Fruit fly (Drosophila melanogaster) whole organism, prepupa: ENCODE measurements around the gene Alp13.

Experiments
- CG10631 ChIP-seq: fragments of 200-800 bp; sonication (Bioruptor generic); optimal IDR thresholded peaks from 2 replicates; lab custom pipeline; 2016; ENCODE audit warnings: missing biosample characterization, missing genetic modification characterization
- CG11762 ChIP-seq: fragments of 200-800 bp; sonication (Bioruptor generic); optimal IDR thresholded peaks from 3 replicates; lab custom pipeline; 2016; ENCODE audit warnings: missing biosample characterization, missing genetic modification characterization; ENCODE audit not compliant: insufficient read depth
- CG15336 ChIP-seq: fragments of 200-800 bp; sonication (Bioruptor generic); IDR thresholded peaks from 2 replicates; pipeline ENCODE4 v1.3.6; 2022; ENCODE audit warnings: missing biosample characterization, missing genetic modification characterization
- CG1621 ChIP-seq: fragments of 200-800 bp; sonication (Bioruptor generic); optimal IDR thresholded peaks from 3 replicates; lab custom pipeline; 2018; ENCODE audit warnings: missing biosample characterization, mild to moderate bottlenecking, missing genetic modification characterization
- CG16779 ChIP-seq: fragments of 200-800 bp; sonication (Bioruptor generic); optimal IDR thresholded peaks from 3 replicates; lab custom pipeline; 2017; ENCODE audit warnings: missing biosample characterization, mild to moderate bottlenecking, missing genetic modification characterization
- CG31627 ChIP-seq: fragments of 200-800 bp; sonication (Bioruptor generic); optimal IDR thresholded peaks from 3 replicates; lab custom pipeline; 2016; ENCODE audit warnings: missing biosample characterization, missing genetic modification characterization
- CG32006 ChIP-seq: fragments of 200-800 bp; sonication (Bioruptor generic); optimal IDR thresholded peaks from 3 replicates; lab custom pipeline; 2017; ENCODE audit warnings: missing biosample characterization, mild to moderate bottlenecking, missing genetic modification characterization
- CG34406 ChIP-seq: fragments of 200-800 bp; sonication (Bioruptor generic); optimal IDR thresholded peaks from 3 replicates; lab custom pipeline; 2016; ENCODE audit warnings: missing biosample characterization, missing genetic modification characterization
- CG4318 ChIP-seq: fragments of 200-800 bp; sonication (Bioruptor generic); optimal IDR thresholded peaks from 3 replicates; lab custom pipeline; 2017; ENCODE audit warnings: missing biosample characterization, mild to moderate bottlenecking, missing genetic modification characterization
- CG6163 ChIP-seq: fragments of 200-800 bp; sonication (Bioruptor generic); IDR thresholded peaks from 3 replicates; pipeline ENCODE4 v1.3.6; 2022; ENCODE audit warnings: missing biosample characterization, missing genetic modification characterization
- CG6808 ChIP-seq: fragments of 200-800 bp; sonication (Bioruptor generic); optimal IDR thresholded peaks from 3 replicates; lab custom pipeline; 2017; ENCODE audit warnings: missing biosample characterization, missing genetic modification characterization, mild to moderate bottlenecking, moderate library complexity, missing genetic modification reagents
- CG6854 ChIP-seq: fragments of 200-800 bp; sonication (Bioruptor generic); optimal IDR thresholded peaks from 2 replicates; lab custom pipeline; 2017; ENCODE audit warnings: missing biosample characterization, mild to moderate bottlenecking, missing genetic modification characterization
- CG8319 ChIP-seq: fragments of 200-800 bp; sonication (Bioruptor generic); optimal IDR thresholded peaks from 3 replicates; lab custom pipeline; 2016; ENCODE audit warnings: missing biosample characterization, missing genetic modification characterization
- CG8632 ChIP-seq: fragments of 200-800 bp; sonication (Bioruptor generic); optimal IDR thresholded peaks from 3 replicates; lab custom pipeline; 2016; ENCODE audit warnings: missing biosample characterization, missing genetic modification characterization
- Eip78C ChIP-seq: fragments of 200-800 bp; sonication (Bioruptor generic); peaks from one replicate; lab custom pipeline; 2016; ENCODE audit warnings: missing biosample characterization, missing genetic modification characterization
- Eip93F ChIP-seq: fragments of 200-800 bp; sonication (Bioruptor generic); optimal IDR thresholded peaks from 2 replicates; lab custom pipeline; 2016; ENCODE audit warnings: missing biosample characterization, mild to moderate bottlenecking, missing genetic modification characterization
- Ets21C ChIP-seq: fragments of 200-800 bp; sonication (Bioruptor generic); optimal IDR thresholded peaks from 3 replicates; lab custom pipeline; 2016; ENCODE audit warnings: missing biosample characterization, missing genetic modification characterization
- Ets96B ChIP-seq: fragments of 200-800 bp; optimal IDR thresholded peaks from 2 replicates; lab custom pipeline; 2019; ENCODE audit warnings: missing biosample characterization, mild to moderate bottlenecking, missing genetic modification characterization, moderate library complexity
- Hr39 ChIP-seq: fragments of 200-800 bp; sonication (Bioruptor generic); optimal IDR thresholded peaks from 2 replicates; lab custom pipeline; 2016; ENCODE audit warnings: missing biosample characterization, missing genetic modification characterization
- Hr4 ChIP-seq: fragments of 200-800 bp; sonication (Bioruptor generic); optimal IDR thresholded peaks from 3 replicates; lab custom pipeline; 2016; ENCODE audit warnings: missing biosample characterization, missing genetic modification characterization
- Lpt ChIP-seq: fragments of 200-800 bp; sonication (Bioruptor generic); optimal IDR thresholded peaks from 3 replicates; lab custom pipeline; 2016; ENCODE audit warnings: missing biosample characterization, missing genetic modification characterization
- Met ChIP-seq: fragments of 200-800 bp; sonication (Bioruptor generic); optimal IDR thresholded peaks from 3 replicates; lab custom pipeline; 2016; ENCODE audit warnings: missing biosample characterization, missing genetic modification characterization
- Sox14 ChIP-seq: fragments of 200-800 bp; sonication (Bioruptor generic); optimal IDR thresholded peaks from 3 replicates; lab custom pipeline; 2016; ENCODE audit warnings: missing biosample characterization, missing genetic modification characterization
- Sox15 ChIP-seq: fragments of 200-800 bp; sonication (Bioruptor generic); optimal IDR thresholded peaks from 3 replicates; lab custom pipeline; 2016; ENCODE audit warnings: missing biosample characterization, missing genetic modification characterization
- cyc ChIP-seq: fragments of 200-800 bp; sonication (Bioruptor generic); optimal IDR thresholded peaks from 3 replicates; lab custom pipeline; 2016; ENCODE audit warnings: missing biosample characterization, missing genetic modification characterization
- esn ChIP-seq: fragments of 200-800 bp; sonication (Bioruptor generic); optimal IDR thresholded peaks from 2 replicates; lab custom pipeline; 2016; ENCODE audit warnings: missing biosample characterization, mild to moderate bottlenecking, missing genetic modification characterization, moderate library complexity
- fd85E ChIP-seq: fragments of 200-800 bp; sonication (Bioruptor generic); optimal IDR thresholded peaks from 3 replicates; lab custom pipeline; 2016; ENCODE audit warnings: missing biosample characterization, missing genetic modification characterization
- fkh ChIP-seq: fragments of 200-800 bp; sonication (Bioruptor generic); optimal IDR thresholded peaks from 3 replicates; lab custom pipeline; 2017; ENCODE audit warnings: missing biosample characterization, mild to moderate bottlenecking, missing genetic modification characterization, moderate library complexity
- lz ChIP-seq: fragments of 200-800 bp; sonication (Bioruptor generic); optimal IDR thresholded peaks from 3 replicates; lab custom pipeline; 2016; ENCODE audit warnings: missing biosample characterization, missing genetic modification characterization
- pdm3 ChIP-seq: fragments of 200-800 bp; sonication (Bioruptor generic); optimal IDR thresholded peaks from 3 replicates; lab custom pipeline; 2016; ENCODE audit warnings: missing biosample characterization, missing genetic modification characterization
- svp ChIP-seq: fragments of 200-800 bp; sonication (Bioruptor generic); peaks from one replicate; lab custom pipeline; 2016; ENCODE audit warnings: missing biosample characterization, missing genetic modification characterization
- topi ChIP-seq: fragments of 200-800 bp; sonication (Bioruptor generic); optimal IDR thresholded peaks from 3 replicates; lab custom pipeline; 2016; ENCODE audit warnings: missing biosample characterization, missing genetic modification characterization
- vri ChIP-seq: fragments of 200-800 bp; sonication (Bioruptor generic); optimal IDR thresholded peaks from 3 replicates; lab custom pipeline; 2016; ENCODE audit warnings: missing biosample characterization, mild to moderate bottlenecking, missing genetic modification characterization

Alp13 gene

DNA sequence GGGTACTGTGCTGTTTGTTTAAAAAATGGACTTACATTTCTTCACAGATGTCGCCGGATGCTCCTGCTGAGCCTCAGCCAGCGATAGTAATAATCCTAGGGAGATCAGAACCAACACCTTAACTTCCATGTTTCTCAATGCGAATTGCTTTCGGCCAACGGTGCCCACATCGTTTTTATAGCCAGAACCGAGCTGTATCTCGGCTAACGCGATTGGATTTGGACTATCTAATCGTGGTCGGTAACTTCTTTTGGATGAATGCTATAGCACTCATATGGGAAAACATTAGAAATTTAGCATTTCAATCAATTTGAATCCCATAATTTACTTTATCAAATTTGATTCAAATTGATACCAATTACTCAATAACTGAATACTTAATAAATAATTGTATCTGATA, 19.2 kb downstream of the Alp13 start, which contains the start of gene Npc2d:
Gene Npc2d, minus strand, starts transcription at position 133 of the 400 bp plus-strand sequence.
- TF ChIP-seq Sox15 (GFP tag; lab: Kevin White, UChicago) (no peak), Eip93F (GFP tag; lab: Kevin White, UChicago) (no peak), Hr4 (no peak), cyc (GFP tag; lab: Kevin White, UChicago) (no peak), CG8632 (GFP tag; lab: Kevin White, UChicago) (no peak)

DNA sequence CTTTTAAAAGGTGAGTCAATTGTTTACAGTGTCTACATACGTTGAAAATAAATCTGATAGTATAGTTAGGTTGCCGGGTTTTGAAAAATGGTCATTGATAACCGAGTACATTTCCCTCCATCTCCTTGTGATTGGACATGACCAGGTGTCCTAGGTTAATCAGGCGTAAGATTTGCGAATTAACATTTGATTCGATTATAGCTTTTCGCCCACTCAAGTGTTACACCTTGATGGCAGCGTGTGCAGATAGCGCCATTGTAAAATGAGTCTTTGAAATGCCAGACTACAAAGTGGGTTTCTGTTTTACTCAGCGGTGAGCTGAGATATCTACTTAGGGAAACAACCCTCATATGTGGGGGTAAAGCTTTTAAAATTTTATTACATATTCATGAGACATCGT, 20.2 kb downstream of the Alp13 start:
- TF ChIP-seq CG31627 (GFP tag; lab: Kevin White, UChicago) (no peak), vri (GFP tag; lab: Kevin White, UChicago) (peak; percentile 53), Sox14 (no peak)

DNA sequence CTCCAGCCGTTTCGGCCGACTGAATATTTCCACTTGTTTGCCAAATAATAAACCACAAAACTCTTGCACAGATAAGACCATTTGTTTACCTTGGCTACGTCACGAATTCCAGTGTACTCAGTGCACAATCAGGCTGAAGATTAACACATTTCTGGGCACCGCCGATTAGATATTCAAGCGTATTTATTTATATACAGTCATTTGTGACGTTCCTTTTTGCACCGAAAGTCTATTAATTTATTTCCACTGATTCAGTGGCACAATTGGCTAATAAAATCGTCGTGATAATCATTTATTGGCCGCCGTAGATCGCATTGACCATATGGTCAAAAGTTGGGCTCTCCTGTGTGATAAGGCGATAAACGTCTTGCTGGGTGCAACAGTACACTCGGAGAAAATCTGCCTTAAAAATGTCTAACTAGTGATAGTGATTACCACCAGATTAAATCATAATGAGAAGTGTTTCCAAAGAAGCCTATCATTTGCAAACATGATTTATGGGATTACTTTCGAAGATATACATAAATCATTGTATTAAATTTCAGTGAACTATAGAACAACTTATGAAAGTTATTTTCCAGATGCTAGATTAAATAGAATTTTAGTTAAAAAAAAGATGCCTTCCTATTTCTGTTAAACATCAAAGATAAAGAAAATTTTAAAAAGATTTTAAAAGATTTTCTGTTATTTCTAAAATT, 20.7 kb downstream of the Alp13 start:
- peak; percentile 12 for TF ChIP-seq Eip78C
- peak; percentile 87 for TF ChIP-seq vri (GFP tag; lab: Kevin White, UChicago)
- TF ChIP-seq fkh (GFP tag; lab: Kevin White, UChicago), result peak; percentile 46
- no peak for TF ChIP-seq fd85E (GFP tag; lab: Kevin White, UChicago)
- no peak for TF ChIP-seq Sox14
- no peak for TF ChIP-seq CG10631 (GFP tag; lab: Kevin White, UChicago)
- TF ChIP-seq pdm3 (GFP tag; lab: Kevin White, UChicago), result no peak
- no peak for TF ChIP-seq CG31627 (GFP tag; lab: Kevin White, UChicago)
- peak; percentile 79 for TF ChIP-seq Eip93F (GFP tag; lab: Kevin White, UChicago)
- no peak for TF ChIP-seq CG8319 (GFP tag; lab: Kevin White, UChicago)
- no peak for TF ChIP-seq esn (GFP tag; lab: Kevin White, UChicago)
- no peak for TF ChIP-seq CG1621
- TF ChIP-seq lz (GFP tag; lab: Kevin White, UChicago), result no peak
- no peak for TF ChIP-seq topi (GFP tag; lab: Kevin White, UChicago)
- TF ChIP-seq CG34406 (GFP tag; lab: Kevin White, UChicago), result no peak
- peak; percentile 29 for TF ChIP-seq Met (GFP tag; lab: Kevin White, UChicago)
- TF ChIP-seq CG16779 (tag; lab: Kevin White, UChicago), result no peak
- TF ChIP-seq CG4318 (GFP tag; lab: Kevin White, UChicago), result no peak
- TF ChIP-seq CG11762 (GFP tag; lab: Kevin White, UChicago), result no peak
- TF ChIP-seq svp (GFP tag; lab: Kevin White, UChicago), result no peak
- no peak for TF ChIP-seq Ets96B (tag; lab: Kevin White, UChicago)
- TF ChIP-seq CG15336 (GFP tag; lab: Robert Waterston, UW), result no peak
- no peak for TF ChIP-seq Ets21C (GFP tag; lab: Kevin White, UChicago)
- no peak for TF ChIP-seq Lpt (GFP tag; lab: Kevin White, UChicago)
- no peak for TF ChIP-seq CG32006 (GFP tag; lab: Kevin White, UChicago)
- TF ChIP-seq Hr39, result peak; percentile 15
- TF ChIP-seq, all 60 proteins: peak for 6

DNA sequence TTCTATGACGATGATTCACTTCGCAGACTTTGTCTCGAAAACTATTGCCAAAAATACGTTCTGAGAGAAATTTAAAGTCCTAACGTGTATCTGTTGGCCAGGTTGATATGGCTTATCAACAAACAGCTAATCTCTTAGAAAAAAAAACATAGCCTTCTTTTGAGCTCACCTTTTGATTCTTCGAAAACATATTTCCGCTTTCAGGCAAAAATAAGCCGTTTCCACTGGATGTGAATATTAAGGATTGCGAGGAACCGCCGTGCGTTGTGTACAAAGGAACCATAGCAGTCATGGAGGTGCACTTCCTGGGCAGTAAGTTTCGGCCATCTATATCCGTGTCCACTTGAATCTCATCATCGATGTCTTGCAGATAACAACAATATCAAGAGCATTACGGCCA, 21.6 kb downstream of the Alp13 start:
- no peak for TF ChIP-seq CG6854

DNA sequence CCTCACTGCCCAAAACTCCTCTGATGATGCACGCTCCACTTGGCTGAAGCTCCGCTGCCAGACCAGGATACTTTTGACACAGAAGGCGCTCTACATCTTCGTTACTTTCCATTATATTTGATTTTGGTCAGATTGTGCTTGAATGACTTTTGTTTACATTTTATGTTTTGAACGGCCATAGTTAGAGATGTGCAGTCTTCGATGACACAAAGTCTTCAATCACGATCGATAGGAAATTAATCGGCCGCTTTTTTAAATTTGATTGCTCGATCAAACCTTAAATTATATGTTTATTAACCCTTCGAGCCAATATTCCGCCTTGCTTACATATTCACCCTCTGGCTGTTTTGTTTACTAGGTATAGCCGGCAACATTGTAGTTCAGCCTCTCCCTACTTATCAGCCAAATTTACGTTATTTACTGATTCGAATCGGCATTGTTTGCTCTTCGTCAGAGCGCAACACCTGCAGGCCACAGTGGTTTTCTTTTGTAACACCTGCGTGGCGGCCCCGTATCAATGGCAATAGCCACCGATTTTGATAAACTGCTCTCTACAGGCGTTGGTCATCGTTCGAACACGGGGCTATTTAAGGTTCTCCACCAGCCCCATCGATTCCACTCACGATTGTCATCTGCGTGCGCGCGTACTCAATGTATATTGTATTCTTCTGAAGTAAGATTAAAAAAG, 22.3 kb downstream of the Alp13 start, which contains the start of the genes Fancl and Npc2e:
Gene Fancl, minus strand, starts transcription at position 175 of the 688 bp plus-strand sequence.
Gene Npc2e, plus strand, starts transcription at position 638 of the 688 bp plus-strand sequence.
- TF ChIP-seq fkh (GFP tag; lab: Kevin White, UChicago) (peak; percentile 85), CG6808 (no peak), Eip78C (peak; percentile 0), vri (GFP tag; lab: Kevin White, UChicago) (peak; percentile 61), CG6163 (GFP tag; lab: Robert Waterston, UW) (no peak), Ets96B (tag; lab: Kevin White, UChicago) (no peak)
- TF ChIP-seq, all 60 proteins: peak for 3
